Fruit fly (Drosophila melanogaster): ENCODE results near the gene CG7251.

CG7251 gene

DNA sequence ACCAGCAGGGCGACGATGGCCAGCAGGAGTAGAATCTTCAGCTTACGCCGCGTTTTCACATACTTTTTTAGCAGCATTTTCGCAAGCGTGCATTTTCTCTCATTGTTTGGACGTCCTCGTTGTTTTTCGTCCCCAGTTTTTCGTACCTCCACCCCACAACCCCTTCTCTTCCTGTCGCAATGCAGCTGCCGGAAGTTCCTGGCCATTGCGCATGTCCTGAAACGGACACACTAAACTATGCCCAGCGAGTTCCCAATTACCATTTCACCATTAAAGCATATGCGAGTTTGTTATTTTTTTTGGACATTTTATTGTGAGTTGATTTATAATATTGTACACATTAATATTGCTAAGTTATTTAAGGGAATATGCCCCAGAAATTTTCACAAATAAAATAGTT is 49.2 kb downstream of the CG7251 start, which contains the start of gene CG14015:
TSS of gene CG14015 (minus strand) at position 163 of the 400 bp plus-strand sequence.
- TF ChIP-seq Ets65A (GFP tag), result peak; percentile 73
- TF ChIP-seq CG15514 (GFP tag; optimal IDR thresholded peaks at IDR 0.05), result peak; percentile 29
- no peak for TF ChIP-seq Dp (GFP tag; optimal IDR thresholded peaks at IDR 0.05)
- TF ChIP-seq pho (GFP tag; optimal IDR thresholded peaks at IDR 0.05), result no peak
- peak; percentile 52; the same call in 2 of the 3 replicates for TF ChIP-seq row (GFP tag; IDR thresholded peaks at IDR 0.05)
- TF ChIP-seq tgo (GFP tag; IDR thresholded peaks at IDR 0.05), result no peak
- peak; percentile 65 for TF ChIP-seq Med (GFP tag)
- peak; percentile 92 for TF ChIP-seq ewg (GFP tag; optimal IDR thresholded peaks at IDR 0.05)
